Worm (Caenorhabditis elegans) whole organism, L4 larva: ENCODE results near the gene Y60A3A.24.

ENCODE experiments used
- R02D3.7 ChIP-seq: fragments of 150-350 bp; sonication (generic microtip); optimal IDR thresholded peaks from 3 replicates; lab custom pipeline; 2014; ENCODE audit warnings: missing biosample characterization, missing genetic modification characterization
- ZK546.5 ChIP-seq, 2 experiments: sonication (generic microtip); optimal IDR thresholded peaks; 2 replicates each; lab custom pipeline; 2017; ENCODE audit warnings: missing biosample characterization in 2 of 2, missing genetic modification characterization in 2 of 2
- fkh-10 ChIP-seq: fragments of 150-350 bp; optimal IDR thresholded peaks from 2 replicates; lab custom pipeline; 2014; ENCODE audit warnings: missing biosample characterization, missing genetic modification reagents, missing genetic modification characterization
- lin-39 ChIP-seq: fragments of 150-350 bp; optimal IDR thresholded peaks from 2 replicates; lab custom pipeline; 2014; ENCODE audit warnings: missing biosample characterization, missing genetic modification reagents, missing genetic modification characterization
- zag-1 ChIP-seq: fragments of 150-350 bp; optimal IDR thresholded peaks from 2 replicates; lab custom pipeline; 2014; ENCODE audit warnings: missing biosample characterization, missing genetic modification characterization

DNA sequence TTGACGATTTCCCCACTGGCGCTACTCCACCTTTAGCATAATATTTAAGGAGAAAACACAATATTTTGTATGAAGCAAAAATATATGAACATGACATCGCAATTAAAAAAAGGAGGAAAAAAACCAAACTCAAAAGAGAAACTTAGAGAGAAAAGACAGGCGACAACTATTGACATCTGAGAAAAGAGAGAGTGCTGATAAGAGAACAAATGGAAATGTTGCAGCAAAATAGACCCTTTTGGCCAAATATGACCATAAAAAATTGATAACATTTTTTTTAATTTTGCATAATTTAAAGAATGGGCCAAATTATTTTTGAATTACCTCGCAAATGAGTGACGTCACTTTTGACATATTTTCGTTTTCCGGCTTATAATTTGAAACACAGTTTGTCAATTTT, 13.0 kb upstream of the Y60A3A.24 start:
- TF ChIP-seq R02D3.7 (tag; lab: Kevin White, UChicago) (no peak), zag-1 (tag; lab: Kevin White, UChicago) (no peak), fkh-10 (GFP tag; lab: Kevin White, UChicago) (no peak), ZK546.5 (tag; optimal IDR thresholded peaks at IDR 0.05; lab: Kevin White, UChicago) (no peak), lin-39 (tag; lab: Kevin White, UChicago) (no peak)
